Worm (Caenorhabditis elegans) whole organism, L2 larva: ENCODE measurements around the gene clec-183.
A peak's percentile ranks its signal among the peaks of the same experiment; 100 is the strongest.

Experiments
- C34F6.9 ChIP-seq: fragments of 150-350 bp; optimal IDR thresholded peaks from 2 replicates; lab custom pipeline; 2014; ENCODE audit warnings: missing biosample characterization, missing genetic modification characterization
- F13H6.1 ChIP-seq: sonication (generic microtip); optimal IDR thresholded peaks from 2 replicates; lab custom pipeline; 2016; ENCODE audit warnings: missing genetic modification characterization, missing compliant biosample characterization
- R02D3.7 ChIP-seq: fragments of 150-350 bp; optimal IDR thresholded peaks from 2 replicates; lab custom pipeline; 2014; ENCODE audit warnings: missing biosample characterization, missing genetic modification characterization
- Y55F3AM.14 ChIP-seq: fragments of 200-800 bp; sonication (Bioruptor generic); optimal IDR thresholded peaks from 2 replicates; lab custom pipeline; 2018; ENCODE audit warnings: mild to moderate bottlenecking, missing genetic modification characterization, missing compliant biosample characterization
- ZK546.5 ChIP-seq: sonication (generic microtip); optimal IDR thresholded peaks from 2 replicates; lab custom pipeline; 2017; ENCODE audit warnings: missing biosample characterization, missing genetic modification characterization
- alr-1 ChIP-seq: fragments of 150-350 bp; optimal IDR thresholded peaks from 2 replicates; lab custom pipeline; 2014; ENCODE audit warnings: missing biosample characterization, missing genetic modification characterization
- aly-2 ChIP-seq: fragments of 150-350 bp; optimal IDR thresholded peaks from 2 replicates; lab custom pipeline; 2014; ENCODE audit warnings: missing biosample characterization, missing genetic modification characterization
- blmp-1 ChIP-seq: sonication (generic microtip); optimal IDR thresholded peaks from 2 replicates; lab custom pipeline; 2017; ENCODE audit warnings: missing genetic modification characterization, mild to moderate bottlenecking, missing compliant biosample characterization, antibody characterized with exemption, moderate library complexity; ENCODE audit not compliant: insufficient read depth
- ceh-16 ChIP-seq: fragments of 150-350 bp; optimal IDR thresholded peaks from 2 replicates; lab custom pipeline; 2014; ENCODE audit warnings: missing biosample characterization, missing genetic modification characterization
- dmd-4 ChIP-seq: sonication (generic microtip); optimal IDR thresholded peaks from 2 replicates; lab custom pipeline; 2017; ENCODE audit warnings: missing biosample characterization, missing genetic modification characterization
- fos-1 ChIP-seq: fragments of 150-350 bp; optimal IDR thresholded peaks from 2 replicates; lab custom pipeline; 2014; ENCODE audit warnings: missing biosample characterization, missing genetic modification characterization
- gmeb-1 ChIP-seq: fragments of 150-350 bp; optimal IDR thresholded peaks from 2 replicates; lab custom pipeline; 2014; ENCODE audit warnings: missing biosample characterization, missing genetic modification characterization
- lsy-2 ChIP-seq, 2 experiments: fragments of 150-350 bp in 1 of 2; sonication (generic microtip) in 1 of 2; optimal IDR thresholded peaks; 2 replicates each; lab custom pipeline; 2014 to 2017; ENCODE audit warnings: missing biosample characterization in 2 of 2, missing genetic modification characterization in 2 of 2
- mab-5 ChIP-seq: fragments of 150-350 bp; optimal IDR thresholded peaks from 2 replicates; lab custom pipeline; 2014; ENCODE audit warnings: missing biosample characterization, missing genetic modification characterization
- mdl-1 ChIP-seq, 2 experiments: fragments of 150-350 bp in 1 of 2; sonication (generic microtip) in 1 of 2; optimal IDR thresholded peaks; 2 replicates each; lab custom pipeline; 2017; ENCODE audit warnings: missing biosample characterization in 2 of 2, missing genetic modification characterization in 2 of 2
- nhr-12 ChIP-seq: fragments of 150-350 bp; optimal IDR thresholded peaks from 2 replicates; lab custom pipeline; 2014; ENCODE audit warnings: missing biosample characterization, missing genetic modification characterization
- nhr-129 ChIP-seq: fragments of 150-350 bp; optimal IDR thresholded peaks from 2 replicates; lab custom pipeline; 2014; ENCODE audit warnings: missing biosample characterization, missing genetic modification characterization
- nhr-21 ChIP-seq: fragments of 150-350 bp; optimal IDR thresholded peaks from 2 replicates; lab custom pipeline; 2014; ENCODE audit warnings: missing biosample characterization, missing genetic modification characterization
- nhr-23 ChIP-seq: fragments of 150-350 bp; optimal IDR thresholded peaks from 2 replicates; lab custom pipeline; 2014; ENCODE audit warnings: missing biosample characterization, missing genetic modification reagents, missing genetic modification characterization
- nhr-237 ChIP-seq: fragments of 150-350 bp; optimal IDR thresholded peaks from 2 replicates; lab custom pipeline; 2014; ENCODE audit warnings: missing biosample characterization, missing genetic modification characterization
- nhr-6 ChIP-seq: fragments of 150-350 bp; optimal IDR thresholded peaks from 2 replicates; lab custom pipeline; 2014; ENCODE audit warnings: missing biosample characterization, missing genetic modification characterization
- nhr-77 ChIP-seq: fragments of 150-350 bp; optimal IDR thresholded peaks from 2 replicates; lab custom pipeline; 2014; ENCODE audit warnings: missing biosample characterization, missing genetic modification characterization
- skn-1 ChIP-seq: sonication (generic microtip); optimal IDR thresholded peaks from 2 replicates; lab custom pipeline; 2017; ENCODE audit warnings: missing biosample characterization, missing genetic modification characterization
- sma-3 ChIP-seq: sonication (generic microtip); optimal IDR thresholded peaks from 2 replicates; lab custom pipeline; 2016; ENCODE audit warnings: missing genetic modification reagents, missing genetic modification characterization, missing compliant biosample characterization
- sma-9 ChIP-seq, 2 experiments: fragments of 150-350 bp in 1 of 2; sonication (generic microtip) in 1 of 2; optimal IDR thresholded peaks; 2 replicates each; lab custom pipeline; 2014 to 2016; ENCODE audit warnings: missing genetic modification characterization in 2 of 2, mild to moderate bottlenecking in 1 of 2, missing biosample characterization in 1 of 2, missing compliant biosample characterization in 1 of 2, missing genetic modification reagents in 1 of 2, moderate library complexity in 1 of 2
- snpc-4 ChIP-seq: fragments of 150-350 bp; optimal IDR thresholded peaks from 2 replicates; lab custom pipeline; 2014; ENCODE audit warnings: missing biosample characterization, missing genetic modification characterization
- unc-55 ChIP-seq: fragments of 150-350 bp; sonication (generic microtip); optimal IDR thresholded peaks from 3 replicates; lab custom pipeline; 2014; ENCODE audit warnings: missing biosample characterization, missing genetic modification reagents, missing genetic modification characterization
- unc-62 ChIP-seq: fragments of 150-350 bp; optimal IDR thresholded peaks from 2 replicates; lab custom pipeline; 2014; ENCODE audit warnings: missing biosample characterization, missing genetic modification reagents, missing genetic modification characterization
- zag-1 ChIP-seq: fragments of 150-350 bp; optimal IDR thresholded peaks from 2 replicates; lab custom pipeline; 2014; ENCODE audit warnings: missing biosample characterization, missing genetic modification characterization
- ztf-4 ChIP-seq: fragments of 150-350 bp; optimal IDR thresholded peaks from 2 replicates; lab custom pipeline; 2014; ENCODE audit warnings: missing biosample characterization, missing genetic modification characterization

Gene clec-183

ce11 chrIV:9335552-9336251, 7.9 kb downstream of the clec-183 start, which contains the start of the genes coa-4 and T20D3.14 (continued):
- TF ChIP-seq nhr-6 (tag; lab: Kevin White, UChicago): no peak
- TF ChIP-seq unc-62 (GFP tag; lab: Kevin White, UChicago): no peak
- TF ChIP-seq dmd-4: no peak
- peak; percentile 19 for TF ChIP-seq sma-3 (GFP tag; lab: Kevin White, UChicago)
- TF ChIP-seq ztf-4 (tag; lab: Kevin White, UChicago): no peak
- TF ChIP-seq snpc-4 (tag; lab: Kevin White, UChicago): no peak
- no peak for TF ChIP-seq nhr-237
- TF ChIP-seq ZK546.5 (tag; lab: Kevin White, UChicago): no peak
- TF ChIP-seq blmp-1: no peak

ce11 chrIV:9336538-9337090, 8.8 kb downstream of the clec-183 start, which contains the start of gene T20D3.5:
T20D3.5 (plus strand) TSS chrIV:9337040.
- no peak for TF ChIP-seq ceh-16 (tag; lab: Kevin White, UChicago)

ce11 chrIV:9339205-9339604, 11.4 kb downstream of the clec-183 start, which contains the start of gene T20D3.6:
T20D3.6 (minus strand) TSS chrIV:9339305.
- TF ChIP-seq nhr-237: no peak

DNA sequence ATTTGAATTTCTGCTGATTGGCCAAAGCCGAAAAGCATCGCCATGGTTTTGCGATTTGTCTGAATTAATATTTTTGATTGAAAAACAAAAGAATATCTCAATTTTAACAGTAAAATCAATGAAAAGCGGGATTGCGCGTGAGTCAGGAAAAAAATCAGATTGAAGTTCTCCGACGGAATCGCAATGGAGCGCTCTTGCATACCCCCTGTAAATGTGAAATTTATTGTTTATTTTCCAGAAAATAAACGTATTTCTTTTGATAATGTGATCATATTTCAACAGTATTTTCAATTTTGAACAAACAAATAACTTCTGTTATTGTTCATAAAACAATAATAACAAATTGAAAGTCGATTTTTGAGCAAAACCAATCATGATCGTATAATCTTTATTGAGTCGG, 13.8 kb downstream of the clec-183 start, which contains the start of gene vps-26:
vps-26 (minus strand) TSS at position 200 of the 400 bp plus-strand sequence.
- TF ChIP-seq ZK546.5 (tag; lab: Kevin White, UChicago) (no peak), nhr-77 (no peak), nhr-129 (peak; percentile 40), Y55F3AM.14 (GFP tag; lab: Kevin White, UChicago) (no peak), zag-1 (tag; lab: Kevin White, UChicago) (no peak), aly-2 (tag; lab: Kevin White, UChicago) (no peak), lsy-2 (tag; optimal IDR thresholded peaks at IDR 0.05; lab: Kevin White, UChicago) (peak in 1 of 2 experiments; percentile 49), F13H6.1 (no peak), unc-55 (peak; percentile 26), R02D3.7 (no peak), fos-1 (tag; lab: Kevin White, UChicago) (peak; percentile 47), skn-1 (no peak), ceh-16 (tag; lab: Kevin White, UChicago) (no peak), C34F6.9 (tag; lab: Kevin White, UChicago) (peak; percentile 48), sma-9 (GFP tag; optimal IDR thresholded peaks at IDR 0.05; lab: Kevin White, UChicago) (no peak), sma-9 (tag; optimal IDR thresholded peaks at IDR 0.05; lab: Kevin White, UChicago) (no peak), nhr-21 (tag; lab: Kevin White, UChicago) (no peak)

DNA sequence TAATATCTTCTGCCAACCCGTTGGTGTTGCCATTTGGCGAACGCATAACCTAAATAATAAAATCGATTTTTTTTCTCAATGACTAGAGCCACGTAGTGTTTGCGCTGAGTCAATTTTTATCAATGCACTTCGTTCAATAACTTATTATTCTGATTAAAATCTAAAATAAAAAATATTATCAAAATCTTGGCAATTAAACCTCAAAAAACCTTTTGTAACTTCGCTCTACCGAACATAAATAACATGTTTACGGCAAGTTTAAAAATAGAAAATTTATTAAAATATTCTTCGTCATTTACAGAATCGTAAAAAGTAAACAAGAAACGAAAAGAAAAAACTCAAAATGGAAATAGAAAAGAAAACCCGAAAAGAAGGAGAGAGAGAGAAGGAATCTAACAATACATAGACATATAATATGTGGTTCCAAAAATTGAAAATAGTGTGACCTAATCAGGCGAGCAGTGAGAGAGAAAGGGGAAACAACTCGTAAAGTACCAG, 15.3 kb downstream of the clec-183 start, which contains the start of gene pigc-1:
pigc-1 (minus strand) TSS at position 51 of the 498 bp plus-strand sequence.
- no peak for TF ChIP-seq sma-3 (GFP tag; lab: Kevin White, UChicago)
- TF ChIP-seq C34F6.9 (tag; lab: Kevin White, UChicago): peak; percentile 44
- no peak for TF ChIP-seq nhr-6 (tag; lab: Kevin White, UChicago)
- TF ChIP-seq fos-1 (tag; lab: Kevin White, UChicago): peak; percentile 20

DNA sequence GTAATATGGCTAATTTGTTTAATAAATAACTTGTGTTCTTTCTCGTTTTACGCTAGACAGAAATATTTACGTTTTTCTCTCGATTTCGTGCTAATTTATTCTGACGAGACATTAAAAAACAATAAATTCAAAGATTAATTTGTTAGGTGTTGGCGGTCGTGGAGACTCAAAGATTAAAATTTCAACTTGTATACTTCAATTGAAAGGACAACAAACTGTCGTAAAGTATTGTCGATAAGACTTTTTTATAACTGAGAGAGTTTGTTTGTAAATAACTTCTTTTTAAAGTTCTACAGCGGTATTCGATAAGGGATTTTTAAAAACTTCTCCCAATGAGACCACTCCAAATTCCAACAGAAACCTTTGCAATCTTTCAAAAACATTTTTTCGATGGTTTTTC, 25.9 kb downstream of the clec-183 start:
- TF ChIP-seq nhr-12 (no peak), mdl-1 (tag; optimal IDR thresholded peaks at IDR 0.05; lab: Kevin White, UChicago) (no peak), mab-5 (tag; lab: Kevin White, UChicago) (no peak), ztf-4 (tag; lab: Kevin White, UChicago) (no peak), unc-62 (GFP tag; lab: Kevin White, UChicago) (no peak), gmeb-1 (tag; lab: Kevin White, UChicago) (no peak), alr-1 (tag; lab: Kevin White, UChicago) (no peak), F13H6.1 (no peak), nhr-23 (tag; lab: Kevin White, UChicago) (no peak), sma-3 (GFP tag; lab: Kevin White, UChicago) (no peak)
